Fruit fly (Drosophila melanogaster) whole organism, prepupa: Measurements from ENCODE around the gene CG14694.

Source experiments
- CG3032 ChIP-seq: fragments of 200-800 bp; optimal IDR thresholded peaks from 2 replicates; lab custom pipeline; 2019; ENCODE audit warnings: missing biosample characterization, mild to moderate bottlenecking, missing genetic modification characterization, moderate library complexity
- CG8319 ChIP-seq: fragments of 200-800 bp; sonication (Bioruptor generic); optimal IDR thresholded peaks from 3 replicates; lab custom pipeline; 2016; ENCODE audit warnings: missing biosample characterization, missing genetic modification characterization
- Hr39 ChIP-seq: fragments of 200-800 bp; sonication (Bioruptor generic); optimal IDR thresholded peaks from 2 replicates; lab custom pipeline; 2016; ENCODE audit warnings: missing biosample characterization, missing genetic modification characterization
- Sox102F ChIP-seq: fragments of 200-800 bp; sonication (Bioruptor generic); optimal IDR thresholded peaks from 2 replicates; lab custom pipeline; 2016; ENCODE audit warnings: missing biosample characterization, mild to moderate bottlenecking, missing genetic modification characterization
- eg ChIP-seq: fragments of 200-800 bp; sonication (Bioruptor generic); IDR thresholded peaks from 3 replicates; pipeline ENCODE4 v1.3.6; 2022; ENCODE audit warnings: missing biosample characterization, missing genetic modification characterization

dm6 chr3R:10881824-10882559, 22.4 kb upstream of the CG14694 start, which contains the start of gene Tpc1:
- peak; percentile 42 for TF ChIP-seq Sox102F
- peak; percentile 51 for TF ChIP-seq Hr39 (GFP tag; lab: Kevin White, UChicago)
- TF ChIP-seq CG3032 (tag; lab: Kevin White, UChicago): peak; percentile 43
- TF ChIP-seq CG8319 (GFP tag; lab: Kevin White, UChicago): no peak
- peak; percentile 35; the same call in 1 of the 3 replicates for TF ChIP-seq eg (GFP tag; lab: Robert Waterston, UW)
